Worm (Caenorhabditis elegans) whole organism, young adult: ENCODE data around the gene B0393.9.

ENCODE experiments used
- B0035.1 ChIP-seq: sonication (generic microtip); optimal IDR thresholded peaks from 2 replicates; lab custom pipeline; 2016; ENCODE audit warnings: missing genetic modification characterization, mild to moderate bottlenecking, missing compliant biosample characterization, missing genotype, missing genetic modification reagents
- B0261.1 ChIP-seq: sonication (generic microtip); optimal IDR thresholded peaks from 2 replicates; lab custom pipeline; 2016; ENCODE audit warnings: mild to moderate bottlenecking, missing genetic modification characterization, moderate library complexity, missing compliant biosample characterization
- C06A6.2 ChIP-seq: fragments of 200-800 bp; sonication (Bioruptor generic); conservative IDR thresholded peaks from 2 replicates; pipeline ENCODE4 v1.3.6; 2022; ENCODE audit warnings: missing genetic modification characterization, missing compliant biosample characterization
- D2030.7 ChIP-seq: fragments of 200-800 bp; sonication (Bioruptor generic); IDR thresholded peaks from 2 replicates; pipeline ENCODE4 v1.3.6; 2022; ENCODE audit warnings: missing genetic modification reagents, missing genetic modification characterization, missing compliant biosample characterization
- F10E7.11 ChIP-seq: sonication (generic microtip); optimal IDR thresholded peaks from 2 replicates; lab custom pipeline; 2017; ENCODE audit warnings: mild to moderate bottlenecking, missing genetic modification characterization, moderate library complexity, missing compliant biosample characterization
- F23B12.7 ChIP-seq: sonication (generic microtip); optimal IDR thresholded peaks from 2 replicates; lab custom pipeline; 2017; ENCODE audit warnings: missing genetic modification characterization, mild to moderate bottlenecking, missing compliant biosample characterization, antibody characterized with exemption, moderate library complexity; ENCODE audit not compliant: insufficient read depth
- F33H1.4 ChIP-seq: fragments of 200-800 bp; sonication (Bioruptor generic); IDR thresholded peaks from 2 replicates; pipeline ENCODE4 v1.3.6; 2022; ENCODE audit warnings: missing genetic modification reagents, missing genetic modification characterization, missing compliant biosample characterization
- F39B2.1 ChIP-seq: fragments of 200-800 bp; sonication (Bioruptor generic); IDR thresholded peaks from 2 replicates; pipeline ENCODE4 v1.3.6; 2022; ENCODE audit warnings: missing genetic modification reagents, missing genetic modification characterization, missing compliant biosample characterization
- F49E8.2 ChIP-seq: sonication (generic microtip); optimal IDR thresholded peaks from 3 replicates; lab custom pipeline; 2017; ENCODE audit warnings: missing genetic modification characterization, mild to moderate bottlenecking, missing compliant biosample characterization, antibody characterized with exemption, moderate library complexity; ENCODE audit not compliant: insufficient read depth
- F52B5.7 ChIP-seq: sonication (generic microtip); optimal IDR thresholded peaks from 2 replicates; lab custom pipeline; 2016; ENCODE audit warnings: mild to moderate bottlenecking, missing genetic modification characterization, missing compliant biosample characterization
- K11D2.4 ChIP-seq: fragments of 200-800 bp; sonication (Bioruptor generic); IDR thresholded peaks from 2 replicates; pipeline ENCODE4 v1.3.6; 2022; ENCODE audit warnings: missing genetic modification reagents, missing genetic modification characterization, missing compliant biosample characterization
- akir-1 ChIP-seq: fragments of 200-800 bp; sonication (Bioruptor generic); optimal IDR thresholded peaks from 2 replicates; lab custom pipeline; 2018; ENCODE audit warnings: mild to moderate bottlenecking, missing genetic modification characterization, moderate library complexity, missing compliant biosample characterization
- ama-1 ChIP-seq, 3 experiments: fragments of 150-350 bp in 1 of 3; sonication (generic microtip) in 2 of 3; optimal IDR thresholded peaks; 2 replicates each; lab custom pipeline; 2014 to 2018; ENCODE audit warnings: missing biosample characterization in 2 of 3, missing genetic modification characterization in 2 of 3, missing genetic modification reagents in 2 of 3
- aptf-2 ChIP-seq: fragments of 200-800 bp; sonication (Bioruptor generic); conservative IDR thresholded peaks from 2 replicates; pipeline ENCODE4 v1.3.6; 2022; ENCODE audit warnings: missing genetic modification reagents, missing genetic modification characterization, missing compliant biosample characterization
- ceh-91 ChIP-seq: fragments of 200-800 bp; sonication (Bioruptor generic); IDR thresholded peaks from 2 replicates; pipeline ENCODE4 v1.3.6; 2022; ENCODE audit warnings: missing genetic modification reagents, missing genetic modification characterization, missing compliant biosample characterization
- dpl-1 ChIP-seq: fragments of 150-350 bp; optimal IDR thresholded peaks from 2 replicates; lab custom pipeline; 2014; ENCODE audit warnings: missing biosample characterization, missing genetic modification reagents, missing genetic modification characterization
- efl-1 ChIP-seq: fragments of 150-350 bp; optimal IDR thresholded peaks from 2 replicates; lab custom pipeline; 2014; ENCODE audit warnings: missing biosample characterization, missing genetic modification reagents, missing genetic modification characterization
- egl-18 ChIP-seq: fragments of 200-800 bp; sonication (Bioruptor generic); IDR thresholded peaks from 2 replicates; pipeline ENCODE4 v1.3.6; 2022; ENCODE audit warnings: missing genetic modification reagents, missing genetic modification characterization, missing compliant biosample characterization
- egrh-3 ChIP-seq: fragments of 200-800 bp; sonication (Bioruptor generic); IDR thresholded peaks from 2 replicates; pipeline ENCODE4 v1.3.6; 2022; ENCODE audit warnings: missing genetic modification reagents, missing genetic modification characterization, missing compliant biosample characterization
- ekl-4 ChIP-seq: fragments of 200-800 bp; sonication (Bioruptor generic); IDR thresholded peaks from 2 replicates; pipeline ENCODE4 v1.3.6; 2022; ENCODE audit warnings: missing genetic modification reagents, missing genetic modification characterization, missing compliant biosample characterization
- ets-4 ChIP-seq: fragments of 200-800 bp; sonication (Bioruptor generic); optimal IDR thresholded peaks from 2 replicates; lab custom pipeline; 2018; ENCODE audit warnings: mild to moderate bottlenecking, missing genetic modification characterization, missing compliant biosample characterization
- fkh-3 ChIP-seq: sonication (generic microtip); optimal IDR thresholded peaks from 2 replicates; lab custom pipeline; 2016; ENCODE audit warnings: mild to moderate bottlenecking, missing genetic modification characterization, missing compliant biosample characterization
- hmg-20 ChIP-seq: fragments of 200-800 bp; sonication (Bioruptor generic); IDR thresholded peaks from 2 replicates; pipeline ENCODE4 v1.3.6; 2022; ENCODE audit warnings: missing genetic modification reagents, missing genetic modification characterization, missing compliant biosample characterization
- lin-26 ChIP-seq: fragments of 200-800 bp; sonication (Bioruptor generic); IDR thresholded peaks from 2 replicates; pipeline ENCODE4 v1.3.6; 2022; ENCODE audit warnings: missing genetic modification reagents, missing genetic modification characterization, missing compliant biosample characterization
- lin-54 ChIP-seq: fragments of 200-800 bp; sonication (Bioruptor generic); optimal IDR thresholded peaks from 2 replicates; lab custom pipeline; 2018; ENCODE audit warnings: mild to moderate bottlenecking, missing genetic modification characterization, missing compliant biosample characterization
- lsl-1 ChIP-seq: fragments of 200-800 bp; sonication (Bioruptor generic); optimal IDR thresholded peaks from 2 replicates; lab custom pipeline; 2018; ENCODE audit warnings: mild to moderate bottlenecking, missing genetic modification characterization, moderate library complexity, missing compliant biosample characterization
- madf-6 ChIP-seq: fragments of 200-800 bp; sonication (Bioruptor generic); IDR thresholded peaks from 2 replicates; pipeline ENCODE4 v1.3.6; 2022; ENCODE audit warnings: missing genetic modification reagents, missing genetic modification characterization, missing compliant biosample characterization
- madf-8 ChIP-seq: fragments of 200-800 bp; sonication (Bioruptor generic); conservative IDR thresholded peaks from 2 replicates; pipeline ENCODE4 v1.3.6; 2022; ENCODE audit warnings: missing genetic modification reagents, missing genetic modification characterization, missing compliant biosample characterization
- pbrm-1 ChIP-seq: fragments of 200-800 bp; sonication (Bioruptor generic); IDR thresholded peaks from 2 replicates; pipeline ENCODE4 v1.3.6; 2022; ENCODE audit warnings: missing genetic modification reagents, missing genetic modification characterization, missing compliant biosample characterization
- rcor-1 ChIP-seq: fragments of 200-800 bp; sonication (Bioruptor generic); IDR thresholded peaks from 2 replicates; pipeline ENCODE4 v1.3.6; 2022; ENCODE audit warnings: missing genetic modification reagents, missing genetic modification characterization, missing compliant biosample characterization
- sdz-38 ChIP-seq: sonication (generic microtip); optimal IDR thresholded peaks from 2 replicates; lab custom pipeline; 2016; ENCODE audit warnings: missing genotype, missing genetic modification characterization, missing compliant biosample characterization
- snpc-1.3 ChIP-seq: sonication (generic microtip); optimal IDR thresholded peaks from 2 replicates; lab custom pipeline; 2017; ENCODE audit warnings: missing genetic modification characterization, mild to moderate bottlenecking, missing compliant biosample characterization, antibody characterized with exemption, moderate library complexity, missing genotype, missing genetic modification reagents; ENCODE audit not compliant: insufficient read depth
- snpc-3.4 ChIP-seq: sonication (generic microtip); optimal IDR thresholded peaks from 2 replicates; lab custom pipeline; 2017; ENCODE audit warnings: missing genetic modification characterization, mild to moderate bottlenecking, missing compliant biosample characterization, antibody characterized with exemption, moderate library complexity, missing genotype, missing genetic modification reagents
- snpc-4 ChIP-seq, 5 experiments: fragments of 150-350 bp in 1 of 5; sonication (generic microtip) in 4 of 5; optimal IDR thresholded peaks; 2 replicates each; lab custom pipeline; 2014 to 2018; ENCODE audit warnings: missing genetic modification characterization in 5 of 5, missing biosample characterization in 3 of 5, antibody characterized with exemption in 2 of 5, mild to moderate bottlenecking in 2 of 5, missing compliant biosample characterization in 2 of 5, missing genotype in 2 of 5, moderate library complexity in 2 of 5, missing genetic modification reagents in 1 of 5
- sptf-2 ChIP-seq: fragments of 200-800 bp; sonication (Bioruptor generic); optimal IDR thresholded peaks from 2 replicates; lab custom pipeline; 2018; ENCODE audit warnings: mild to moderate bottlenecking, missing genetic modification characterization, missing compliant biosample characterization
- tbp1 ChIP-seq: fragments of 200-800 bp; sonication (Bioruptor generic); optimal IDR thresholded peaks from 2 replicates; lab custom pipeline; 2018; ENCODE audit warnings: mild to moderate bottlenecking, missing genetic modification characterization, missing compliant biosample characterization
- tlf-1 ChIP-seq: fragments of 200-800 bp; sonication (Bioruptor generic); optimal IDR thresholded peaks from 2 replicates; lab custom pipeline; 2018; ENCODE audit warnings: mild to moderate bottlenecking, missing genetic modification characterization, missing compliant biosample characterization
- xnd-1 ChIP-seq: sonication (generic microtip); optimal IDR thresholded peaks from 2 replicates; lab custom pipeline; 2016; ENCODE audit warnings: missing genotype, missing genetic modification reagents, missing genetic modification characterization, missing compliant biosample characterization
- zim-3 ChIP-seq: sonication (generic microtip); optimal IDR thresholded peaks from 2 replicates; lab custom pipeline; 2017; ENCODE audit warnings: mild to moderate bottlenecking, missing genetic modification characterization, moderate library complexity, missing compliant biosample characterization
- ztf-18 ChIP-seq: sonication (generic microtip); optimal IDR thresholded peaks from 2 replicates; lab custom pipeline; 2016; ENCODE audit warnings: missing genotype, mild to moderate bottlenecking, missing genetic modification characterization, missing compliant biosample characterization
- ztf-6 ChIP-seq: fragments of 200-800 bp; sonication (Bioruptor generic); IDR thresholded peaks from 2 replicates; pipeline ENCODE4 v1.3.6; 2022; ENCODE audit warnings: missing genetic modification reagents, missing genetic modification characterization, missing compliant biosample characterization

B0393.9 gene

ce11 chrIII:4796039-4796438 lies 16.1 kb upstream of the B0393.9 start (continued):
- TF ChIP-seq tbp1 (GFP tag; lab: Kevin White, UChicago) (peak; percentile 48), sptf-2 (no peak), lin-26 (GFP tag; lab: Robert Waterston, UW) (0 out of 2 replicates have a peak, but pooled peaks have one; percentile 8), pbrm-1 (peak; percentile 62; the same call in 1 of the 2 replicates), egrh-3 (GFP tag; lab: Robert Waterston, UW) (no peak), ekl-4 (GFP tag; lab: Robert Waterston, UW) (0 out of 2 replicates have a peak, but pooled peaks have one; percentile 15), lin-54 (GFP tag; lab: Kevin White, UChicago) (peak; percentile 56), snpc-1.3 (tag; lab: Kevin White, UChicago) (no peak), F10E7.11 (tag; lab: Kevin White, UChicago) (no peak), akir-1 (no peak), F23B12.7 (tag; lab: Kevin White, UChicago) (peak; percentile 15), snpc-4 (GFP tag; optimal IDR thresholded peaks at IDR 0.05; lab: Kevin White, UChicago) (no peak), snpc-4 (tag; optimal IDR thresholded peaks at IDR 0.05; lab: Kevin White, UChicago) (peak; percentile 13 to 62 (median 54)), rcor-1 (GFP tag; lab: Robert Waterston, UW) (peak; percentile 59; the same call in 1 of the 2 replicates), B0261.1 (tag; lab: Kevin White, UChicago) (no peak), F39B2.1 (GFP tag; lab: Robert Waterston, UW) (no peak), tlf-1 (GFP tag; lab: Kevin White, UChicago) (peak; percentile 19)

- TF ChIP-seq hmg-20 (GFP tag; lab: Robert Waterston, UW) (no peak), F49E8.2 (tag; lab: Kevin White, UChicago) (peak; percentile 51), snpc-1.3 (tag; lab: Kevin White, UChicago) (peak; percentile 19), K11D2.4 (no peak), fkh-3 (tag; lab: Kevin White, UChicago) (no peak), lin-54 (GFP tag; lab: Kevin White, UChicago) (peak; percentile 84), F33H1.4 (peak; percentile 77), snpc-4 (GFP tag; optimal IDR thresholded peaks at IDR 0.05; lab: Kevin White, UChicago) (no peak), snpc-4 (tag; optimal IDR thresholded peaks at IDR 0.05; lab: Kevin White, UChicago) (no peak), D2030.7 (GFP tag; lab: Robert Waterston, UW) (peak; percentile 46), aptf-2 (GFP tag; lab: Robert Waterston, UW) (no peak), F52B5.7 (tag; lab: Kevin White, UChicago) (no peak), ama-1 (optimal IDR thresholded peaks at IDR 0.05; lab: Kevin White, UChicago) (no peak), ama-1 (GFP tag; optimal IDR thresholded peaks at IDR 0.05; lab: Kevin White, UChicago) (no peak), madf-8 (peak; percentile 73), lsl-1 (GFP tag; lab: Kevin White, UChicago) (peak; percentile 90), C06A6.2 (GFP tag; lab: Robert Waterston, UW) (no peak), ztf-6 (GFP tag; lab: Robert Waterston, UW) (no peak), tbp1 (GFP tag; lab: Kevin White, UChicago) (no peak), xnd-1 (tag; lab: Kevin White, UChicago) (peak; percentile 68), ztf-18 (tag; lab: Kevin White, UChicago) (peak; percentile 10), B0035.1 (tag; lab: Kevin White, UChicago) (no peak), ets-4 (GFP tag; lab: Kevin White, UChicago) (no peak), madf-6 (GFP tag; lab: Robert Waterston, UW) (peak; percentile 88), zim-3 (tag; lab: Kevin White, UChicago) (no peak), sdz-38 (no peak), dpl-1 (peak; percentile 78), snpc-3.4 (tag; lab: Kevin White, UChicago) (peak; percentile 65), egl-18 (GFP tag; lab: Robert Waterston, UW) (no peak), efl-1 (peak; percentile 87), ceh-91 (peak; percentile 59)
- TF ChIP-seq, all 124 proteins: peak for 14
Observed at ce11 chrIII:4792560-4793136, 12.7 kb upstream of the B0393.9 start, which contains the start of gene mip-1. Gene mip-1 (plus strand): TSS chrIII:4793086.
